Worm (Caenorhabditis elegans) whole organism, late embryonic: Measurements from ENCODE around the gene unc-39.

ENCODE experiments used
- C08G9.2 ChIP-seq: sonication (generic microtip); optimal IDR thresholded peaks from 2 replicates; lab custom pipeline; 2016; ENCODE audit warnings: mild to moderate bottlenecking, missing genetic modification characterization, moderate library complexity, missing compliant biosample characterization
- C38D4.7 ChIP-seq: fragments of 200-800 bp; sonication (Bioruptor generic); optimal IDR thresholded peaks from 2 replicates; lab custom pipeline; 2018; ENCODE audit warnings: mild to moderate bottlenecking, missing genetic modification characterization, moderate library complexity, missing compliant biosample characterization
- K09A11.1 ChIP-seq: sonication (generic microtip); optimal IDR thresholded peaks from 2 replicates; lab custom pipeline; 2017; ENCODE audit warnings: antibody characterized with exemption, mild to moderate bottlenecking, missing genetic modification characterization, missing compliant biosample characterization; ENCODE audit not compliant: insufficient read depth
- T23F11.4 ChIP-seq: fragments of 200-800 bp; sonication (Bioruptor generic); optimal IDR thresholded peaks from 2 replicates; lab custom pipeline; 2018; ENCODE audit warnings: mild to moderate bottlenecking, missing genetic modification characterization, missing compliant biosample characterization
- ahr-1 ChIP-seq: sonication (generic microtip); optimal IDR thresholded peaks from 2 replicates; lab custom pipeline; 2016; ENCODE audit warnings: missing genetic modification characterization, missing compliant biosample characterization
- ceh-14 ChIP-seq: sonication (generic microtip); optimal IDR thresholded peaks from 2 replicates; lab custom pipeline; 2016; ENCODE audit warnings: missing genotype, missing genetic modification characterization, missing compliant biosample characterization
- ceh-22 ChIP-seq: sonication (generic microtip); optimal IDR thresholded peaks from 2 replicates; lab custom pipeline; 2017; ENCODE audit warnings: missing biosample characterization, missing genetic modification characterization
- ceh-31 ChIP-seq: sonication (generic microtip); optimal IDR thresholded peaks from 2 replicates; lab custom pipeline; 2016; ENCODE audit warnings: missing genetic modification characterization, missing compliant biosample characterization
- ceh-34 ChIP-seq: sonication (generic microtip); optimal IDR thresholded peaks from 2 replicates; lab custom pipeline; 2016; ENCODE audit warnings: mild to moderate bottlenecking, missing genetic modification characterization, missing compliant biosample characterization
- ceh-45 ChIP-seq: fragments of 200-800 bp; sonication (Bioruptor generic); IDR thresholded peaks from 2 replicates; pipeline ENCODE4 v1.3.6; 2022; ENCODE audit warnings: missing genetic modification reagents, missing genetic modification characterization, missing compliant biosample characterization
- ceh-48 ChIP-seq: sonication (generic microtip); optimal IDR thresholded peaks from 2 replicates; lab custom pipeline; 2016; ENCODE audit warnings: missing genetic modification characterization, inconsistent platforms, missing compliant biosample characterization
- ceh-6 ChIP-seq: fragments of 200-800 bp; sonication (Bioruptor generic); optimal IDR thresholded peaks from 2 replicates; lab custom pipeline; 2018; ENCODE audit warnings: mild to moderate bottlenecking, missing genetic modification characterization, missing compliant biosample characterization
- ceh-9 ChIP-seq: sonication (generic microtip); optimal IDR thresholded peaks from 2 replicates; lab custom pipeline; 2016; ENCODE audit warnings: mild to moderate bottlenecking, missing genetic modification characterization, inconsistent platforms, missing compliant biosample characterization
- dmd-4 ChIP-seq: sonication (generic microtip); optimal IDR thresholded peaks from 2 replicates; lab custom pipeline; 2016; ENCODE audit warnings: borderline replicate concordance, missing genetic modification characterization, missing compliant biosample characterization
- elt-4 ChIP-seq: sonication (generic microtip); optimal IDR thresholded peaks from 2 replicates; lab custom pipeline; 2016; ENCODE audit warnings: missing genetic modification characterization, missing compliant biosample characterization
- fax-1 ChIP-seq: sonication (generic microtip); optimal IDR thresholded peaks from 2 replicates; lab custom pipeline; 2016; ENCODE audit warnings: missing genotype, missing genetic modification characterization, missing compliant biosample characterization
- gmeb-2 ChIP-seq: sonication (generic microtip); optimal IDR thresholded peaks from 2 replicates; lab custom pipeline; 2016; ENCODE audit warnings: missing genetic modification characterization, inconsistent platforms, missing compliant biosample characterization
- hlh-13 ChIP-seq: fragments of 200-800 bp; sonication (Bioruptor generic); optimal IDR thresholded peaks from 2 replicates; lab custom pipeline; 2018; ENCODE audit warnings: mild to moderate bottlenecking, missing genetic modification characterization, missing compliant biosample characterization
- hlh-15 ChIP-seq: sonication (generic microtip); optimal IDR thresholded peaks from 2 replicates; lab custom pipeline; 2016; ENCODE audit warnings: missing genetic modification characterization, missing compliant biosample characterization
- hlh-30 ChIP-seq: sonication (generic microtip); optimal IDR thresholded peaks from 2 replicates; lab custom pipeline; 2017; ENCODE audit warnings: antibody characterized with exemption, missing genetic modification characterization, missing compliant biosample characterization; ENCODE audit not compliant: insufficient read depth
- hlh-8 ChIP-seq: sonication (generic microtip); optimal IDR thresholded peaks from 2 replicates; lab custom pipeline; 2016; ENCODE audit warnings: missing genotype, missing genetic modification characterization, missing compliant biosample characterization
- lim-6 ChIP-seq: sonication (generic microtip); optimal IDR thresholded peaks from 2 replicates; lab custom pipeline; 2016; ENCODE audit warnings: missing genetic modification characterization, missing compliant biosample characterization
- mec-3 ChIP-seq: sonication (generic microtip); optimal IDR thresholded peaks from 2 replicates; lab custom pipeline; 2016; ENCODE audit warnings: borderline replicate concordance, missing genetic modification characterization, missing compliant biosample characterization
- nhr-232 ChIP-seq: sonication (generic microtip); optimal IDR thresholded peaks from 2 replicates; lab custom pipeline; 2016; ENCODE audit warnings: missing genetic modification characterization, missing compliant biosample characterization
- odd-2 ChIP-seq: sonication (generic microtip); optimal IDR thresholded peaks from 2 replicates; lab custom pipeline; 2017; ENCODE audit warnings: antibody characterized with exemption, mild to moderate bottlenecking, missing genetic modification characterization, missing compliant biosample characterization
- pag-3 ChIP-seq: sonication (generic microtip); optimal IDR thresholded peaks from 2 replicates; lab custom pipeline; 2016; ENCODE audit warnings: missing compliant biosample characterization, missing genetic modification characterization, borderline replicate concordance
- pat-9 ChIP-seq: fragments of 200-800 bp; sonication (Bioruptor generic); optimal IDR thresholded peaks from 2 replicates; lab custom pipeline; 2018; ENCODE audit warnings: mild to moderate bottlenecking, missing genetic modification characterization, moderate library complexity, missing compliant biosample characterization
- pax-1 ChIP-seq: fragments of 150-350 bp; optimal IDR thresholded peaks from 2 replicates; lab custom pipeline; 2014; ENCODE audit warnings: missing biosample characterization, missing genetic modification characterization
- pha-2 ChIP-seq: sonication (generic microtip); optimal IDR thresholded peaks from 2 replicates; lab custom pipeline; 2017; ENCODE audit warnings: mild to moderate bottlenecking, missing genetic modification characterization, missing compliant biosample characterization
- pha-4 ChIP-seq: fragments of 150-350 bp; optimal IDR thresholded peaks from 2 replicates; lab custom pipeline; 2018; ENCODE audit warnings: missing biosample characterization, missing genetic modification reagents, missing genetic modification characterization
- pqm-1 ChIP-seq: sonication (generic microtip); optimal IDR thresholded peaks from 2 replicates; lab custom pipeline; 2016; ENCODE audit warnings: missing genetic modification characterization, missing compliant biosample characterization
- rnt-1 ChIP-seq: sonication (generic microtip); optimal IDR thresholded peaks from 2 replicates; lab custom pipeline; 2016; ENCODE audit warnings: missing genetic modification characterization, missing compliant biosample characterization
- sox-2 ChIP-seq: fragments of 200-800 bp; sonication (Bioruptor generic); IDR thresholded peaks from 2 replicates; pipeline ENCODE4 v1.3.6; 2022; ENCODE audit warnings: missing genetic modification reagents, missing genetic modification characterization, missing compliant biosample characterization
- tbx-2 ChIP-seq: sonication (generic microtip); optimal IDR thresholded peaks from 2 replicates; lab custom pipeline; 2016; ENCODE audit warnings: missing genetic modification characterization, missing compliant biosample characterization
- tbx-7 ChIP-seq: sonication (generic microtip); optimal IDR thresholded peaks from 2 replicates; lab custom pipeline; 2016; ENCODE audit warnings: missing genotype, missing genetic modification characterization, missing compliant biosample characterization
- ttx-3 ChIP-seq: sonication (generic microtip); optimal IDR thresholded peaks from 2 replicates; lab custom pipeline; 2016; ENCODE audit warnings: missing genetic modification reagents, missing genetic modification characterization, missing compliant biosample characterization
- unc-3 ChIP-seq, 2 experiments: fragments of 200-800 bp in 1 of 2; sonication (Bioruptor generic) in 1 of 2; sonication (generic microtip) in 1 of 2; conservative IDR thresholded peaks in 1 of 2; optimal IDR thresholded peaks in 1 of 2; 2 replicates each; pipeline versions ENCODE4 v1.3.6 to Lab custom; 2016 to 2022; ENCODE audit warnings: missing compliant biosample characterization in 2 of 2, missing genetic modification characterization in 2 of 2, missing genetic modification reagents in 1 of 2
- unc-55 ChIP-seq: sonication (generic microtip); optimal IDR thresholded peaks from 2 replicates; lab custom pipeline; 2017; ENCODE audit warnings: missing biosample characterization, missing genetic modification reagents, missing genetic modification characterization

The unc-39 gene

ce11 chrV:14372774-14373173 is at the start of gene unc-39:
TSS of gene unc-39 (plus strand) at chrV:14373074.
- TF ChIP-seq gmeb-2 (no peak), K09A11.1 (tag; lab: Kevin White, UChicago) (no peak), pat-9 (no peak), fax-1 (tag; lab: Kevin White, UChicago) (no peak), ceh-45 (no peak), ceh-34 (tag; lab: Kevin White, UChicago) (no peak), pax-1 (tag; lab: Kevin White, UChicago) (no peak), ceh-22 (no peak), ceh-31 (tag; lab: Kevin White, UChicago) (no peak), rnt-1 (no peak), mec-3 (tag; lab: Kevin White, UChicago) (no peak), C08G9.2 (tag; lab: Kevin White, UChicago) (no peak), hlh-8 (tag; lab: Kevin White, UChicago) (no peak), tbx-7 (tag; lab: Kevin White, UChicago) (no peak), ttx-3 (no peak), ahr-1 (tag; lab: Kevin White, UChicago) (no peak), pha-2 (tag; lab: Kevin White, UChicago) (no peak), C38D4.7 (GFP tag; lab: Kevin White, UChicago) (no peak)

ce11 chrV:14324502-14325467 is 48.1 kb upstream of the unc-39 start, which contains the start of the genes F47B8.4 and F47B8.18:
TSS of gene F47B8.4 (minus strand) at chrV:14324673.
TSS of gene F47B8.18 (minus strand) at chrV:14325464.
- TF ChIP-seq pag-3 (tag; lab: Kevin White, UChicago) (peak; percentile 4), elt-4 (tag; lab: Kevin White, UChicago) (peak; percentile 42), ceh-9 (tag; lab: Kevin White, UChicago) (no peak)

ce11 chrV:14327776-14328175 is 45.1 kb upstream of the unc-39 start, which contains the start of gene F47B8.5:
TSS of gene F47B8.5 (minus strand) at chrV:14327876.
- TF ChIP-seq unc-55 (GFP tag; lab: Kevin White, UChicago) (no peak), fax-1 (tag; lab: Kevin White, UChicago) (no peak), ceh-6 (GFP tag; lab: Kevin White, UChicago) (no peak), ceh-9 (tag; lab: Kevin White, UChicago) (no peak)

ce11 chrV:14328806-14329205 is 44.1 kb upstream of the unc-39 start, which contains the start of gene pepm-1:
TSS of gene pepm-1 (plus strand) at chrV:14329106.
- no peak for TF ChIP-seq pax-1 (tag; lab: Kevin White, UChicago)
- no peak for TF ChIP-seq ceh-22
- TF ChIP-seq K09A11.1 (tag; lab: Kevin White, UChicago), result no peak
- no peak for TF ChIP-seq pqm-1 (tag; lab: Kevin White, UChicago)
- TF ChIP-seq ceh-48 (tag; lab: Kevin White, UChicago), result no peak
- TF ChIP-seq ceh-31 (tag; lab: Kevin White, UChicago), result no peak
- no peak for TF ChIP-seq C08G9.2 (tag; lab: Kevin White, UChicago)
- TF ChIP-seq nhr-232 (tag; lab: Kevin White, UChicago), result no peak
- TF ChIP-seq odd-2 (tag; lab: Kevin White, UChicago), result no peak
- no peak for TF ChIP-seq unc-3 (GFP tag; conservative IDR thresholded peaks at IDR 0.05; lab: Robert Waterston, UW)
- TF ChIP-seq unc-3 (tag; optimal IDR thresholded peaks at IDR 0.05; lab: Kevin White, UChicago), result no peak
- no peak for TF ChIP-seq pag-3 (tag; lab: Kevin White, UChicago)
- TF ChIP-seq pha-2 (tag; lab: Kevin White, UChicago), result no peak

- no peak for TF ChIP-seq hlh-15 (tag; lab: Kevin White, UChicago)
- no peak for TF ChIP-seq T23F11.4 (GFP tag; lab: Kevin White, UChicago)
- TF ChIP-seq sox-2 (GFP tag; lab: Robert Waterston, UW), result no peak
- TF ChIP-seq pha-2 (tag; lab: Kevin White, UChicago), result no peak
- TF ChIP-seq lim-6, result no peak
- no peak for TF ChIP-seq tbx-7 (tag; lab: Kevin White, UChicago)
- TF ChIP-seq ttx-3, result no peak
- no peak for TF ChIP-seq ceh-14 (tag; lab: Kevin White, UChicago)
- no peak for TF ChIP-seq dmd-4
- no peak for TF ChIP-seq hlh-13 (GFP tag; lab: Kevin White, UChicago)
- no peak for TF ChIP-seq C38D4.7 (GFP tag; lab: Kevin White, UChicago)
- TF ChIP-seq tbx-2 (tag; lab: Kevin White, UChicago), result no peak
- no peak for TF ChIP-seq pat-9
- TF ChIP-seq hlh-30 (tag; lab: Kevin White, UChicago), result no peak
- TF ChIP-seq pha-4 (tag; lab: Kevin White, UChicago), result no peak
- TF ChIP-seq fax-1 (tag; lab: Kevin White, UChicago), result no peak
- TF ChIP-seq unc-3 (GFP tag; conservative IDR thresholded peaks at IDR 0.05; lab: Robert Waterston, UW), result no peak
- no peak for TF ChIP-seq unc-3 (tag; optimal IDR thresholded peaks at IDR 0.05; lab: Kevin White, UChicago)
- no peak for TF ChIP-seq ceh-45
- TF ChIP-seq, all 69 proteins: peak for 0
Observed at ce11 chrV:14331477-14331876, 41.4 kb upstream of the unc-39 start, which contains the start of gene F47B8.8. TSS of gene F47B8.8 (plus strand) at chrV:14331733.
